Worm (Caenorhabditis elegans) whole organism, midembryonic: ENCODE data around the gene nhr-60.

Experiments
- T22C8.4 ChIP-seq: fragments of 200-800 bp; sonication (Bioruptor generic); IDR thresholded peaks from 2 replicates; pipeline ENCODE4 v1.3.6; 2022; ENCODE audit warnings: missing genetic modification characterization, missing compliant biosample characterization
- cog-1 ChIP-seq: sonication (generic microtip); optimal IDR thresholded peaks from 2 replicates; lab custom pipeline; 2016; ENCODE audit warnings: missing genetic modification characterization, missing compliant biosample characterization
- flt-1 ChIP-seq: fragments of 200-800 bp; sonication (Bioruptor generic); IDR thresholded peaks from 2 replicates; pipeline ENCODE4 v1.3.6; 2022; ENCODE audit warnings: missing genetic modification characterization, missing compliant biosample characterization
- klf-2 ChIP-seq: fragments of 200-800 bp; sonication (Bioruptor generic); conservative IDR thresholded peaks from 2 replicates; pipeline ENCODE4 v1.3.6; 2022; ENCODE audit warnings: missing genetic modification reagents, missing genetic modification characterization, missing compliant biosample characterization
- med-1 ChIP-seq: sonication (generic microtip); optimal IDR thresholded peaks from 2 replicates; lab custom pipeline; 2017; ENCODE audit warnings: missing genetic modification characterization, mild to moderate bottlenecking, missing compliant biosample characterization, antibody characterized with exemption, missing genetic modification reagents; ENCODE audit not compliant: insufficient read depth
- ref-1 ChIP-seq: fragments of 200-800 bp; sonication (Bioruptor generic); conservative IDR thresholded peaks from 2 replicates; pipeline ENCODE4 v1.3.6; 2022; ENCODE audit warnings: missing genetic modification reagents, missing genetic modification characterization, missing compliant biosample characterization
- tab-1 ChIP-seq: fragments of 200-800 bp; sonication (Bioruptor generic); IDR thresholded peaks from 2 replicates; pipeline ENCODE4 v1.3.6; 2022; ENCODE audit warnings: missing genetic modification characterization, missing compliant biosample characterization
- ztf-23 ChIP-seq: fragments of 200-800 bp; sonication (Bioruptor generic); IDR thresholded peaks from 2 replicates; pipeline ENCODE4 v1.3.6; 2022; ENCODE audit warnings: missing genetic modification reagents, missing genetic modification characterization, missing compliant biosample characterization
- ztf-29 ChIP-seq: fragments of 200-800 bp; sonication (Bioruptor generic); IDR thresholded peaks from 2 replicates; pipeline ENCODE4 v1.3.6; 2022; ENCODE audit warnings: missing genetic modification reagents, missing genetic modification characterization, missing compliant biosample characterization

nhr-60 gene

DNA sequence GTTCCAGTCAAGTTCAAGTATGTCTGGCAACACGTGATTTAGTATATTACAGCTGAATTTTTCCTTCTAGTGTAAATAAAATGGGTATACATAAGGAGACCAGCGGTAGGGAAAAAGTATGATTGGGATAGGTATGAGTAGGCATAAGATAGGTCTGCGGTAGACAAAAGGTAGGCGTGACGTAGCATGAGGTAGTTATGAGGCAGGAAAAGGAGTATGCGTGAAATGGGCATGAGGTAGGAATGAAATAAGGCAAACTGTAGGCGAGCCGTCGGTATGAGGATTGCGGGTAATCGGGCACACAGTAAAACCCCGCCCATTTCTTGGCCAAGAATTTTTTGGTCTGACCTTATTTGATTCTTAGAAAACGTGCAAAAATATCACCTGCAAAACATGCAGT is 51.6 kb downstream of the nhr-60 start:
- TF ChIP-seq med-1 (GFP tag; lab: Kevin White, UChicago) = no peak
- TF ChIP-seq ref-1 = no peak
- TF ChIP-seq flt-1 (GFP tag; lab: Robert Waterston, UW) = no peak
- no peak for TF ChIP-seq ztf-29 (GFP tag; lab: Robert Waterston, UW)
- no peak for TF ChIP-seq tab-1 (GFP tag; lab: Robert Waterston, UW)
- TF ChIP-seq T22C8.4 (GFP tag; lab: Robert Waterston, UW) = no peak
- no peak for TF ChIP-seq cog-1 (tag; lab: Kevin White, UChicago)
- no peak for TF ChIP-seq klf-2 (GFP tag; lab: Robert Waterston, UW)
- TF ChIP-seq ztf-23 (GFP tag; lab: Robert Waterston, UW) = no peak
